Worm (Caenorhabditis elegans): Measurements from ENCODE around the gene Y116A8C.10.

The Y116A8C.10 gene

ce11 chrIV:16925363-16925863, 13.5 kb downstream of the Y116A8C.10 start:
- TF ChIP-seq ztf-11 (tag; optimal IDR thresholded peaks at IDR 0.05) (no peak), nhr-76 (tag; optimal IDR thresholded peaks at IDR 0.05) (no peak), C34B4.2 (tag; optimal IDR thresholded peaks at IDR 0.05) (no peak), grh-1 (GFP tag; IDR thresholded peaks at IDR 0.05) (no peak), pag-3 (tag; optimal IDR thresholded peaks at IDR 0.05; ENCODE audit: borderline replicate concordance, insufficient read depth) (no peak), elt-3 (tag; optimal IDR thresholded peaks at IDR 0.05) (no peak), elt-2 (tag; optimal IDR thresholded peaks at IDR 0.05) (no peak), fkh-8 (tag; optimal IDR thresholded peaks at IDR 0.05) (no peak), skn-1 (tag; optimal IDR thresholded peaks at IDR 0.05) (no peak), sptf-1 (tag; optimal IDR thresholded peaks at IDR 0.05) (no peak), sox-4 (tag; optimal IDR thresholded peaks at IDR 0.05) (no peak), Y116A8C.19 (tag; optimal IDR thresholded peaks at IDR 0.05; ENCODE audit: borderline replicate concordance) (no peak), aha-1 (tag; optimal IDR thresholded peaks at IDR 0.05) (no peak), fkh-10 (GFP tag; optimal IDR thresholded peaks at IDR 0.05) (no peak), fkh-4 (tag; optimal IDR thresholded peaks at IDR 0.05; ENCODE audit: borderline replicate concordance) (no peak)

- no peak for TF ChIP-seq lir-3 (tag; optimal IDR thresholded peaks at IDR 0.05; ENCODE audit: poor library complexity)
- no peak for TF ChIP-seq nhr-11 (tag; optimal IDR thresholded peaks at IDR 0.05)
- no peak for TF ChIP-seq nhr-20 (tag; optimal IDR thresholded peaks at IDR 0.05)
- no peak for TF ChIP-seq nhr-19 (GFP tag; conservative IDR thresholded peaks at IDR 0.05)
- TF ChIP-seq nhr-76 (tag; optimal IDR thresholded peaks at IDR 0.05), result no peak
- no peak for TF ChIP-seq aha-1 (tag; optimal IDR thresholded peaks at IDR 0.05)
- no peak for TF ChIP-seq ztf-4 (tag; optimal IDR thresholded peaks at IDR 0.05)
- no peak for TF ChIP-seq sox-4 (tag; optimal IDR thresholded peaks at IDR 0.05)
- no peak for TF ChIP-seq snu-23 (GFP tag; optimal IDR thresholded peaks at IDR 0.05)
- no peak for TF ChIP-seq mef-2 (tag; optimal IDR thresholded peaks at IDR 0.05)
- TF ChIP-seq ama-1 (optimal IDR thresholded peaks at IDR 0.05), result no peak
- no peak for TF ChIP-seq dsc-1 (tag; optimal IDR thresholded peaks at IDR 0.05)
- no peak for TF ChIP-seq C04F5.9 (tag; optimal IDR thresholded peaks at IDR 0.05)
- no peak for TF ChIP-seq snpc-4 (tag; optimal IDR thresholded peaks at IDR 0.05)
- TF ChIP-seq nhr-71 (tag; optimal IDR thresholded peaks at IDR 0.05), result no peak
Observed at ce11 chrIV:16924092-16924491, 14.8 kb downstream of the Y116A8C.10 start, which contains the start of gene nep-24. nep-24 (plus strand) TSS chrIV:16924392.

- TF ChIP-seq nhr-71 (tag; optimal IDR thresholded peaks at IDR 0.05) (no peak), swsn-7 (tag; optimal IDR thresholded peaks at IDR 0.05) (no peak), unc-62 (GFP tag; optimal IDR thresholded peaks at IDR 0.05) (no peak), ztf-11 (tag; optimal IDR thresholded peaks at IDR 0.05) (no peak), elt-2 (tag; optimal IDR thresholded peaks at IDR 0.05) (no peak), lin-39 (tag; optimal IDR thresholded peaks at IDR 0.05) (no peak), lir-3 (tag; optimal IDR thresholded peaks at IDR 0.05; ENCODE audit: poor library complexity) (no peak), jun-1 (tag; optimal IDR thresholded peaks at IDR 0.05) (no peak), sup-37 (GFP tag; optimal IDR thresholded peaks at IDR 0.05) (no peak), nhr-11 (tag; optimal IDR thresholded peaks at IDR 0.05) (no peak), ceh-8 (GFP tag; optimal IDR thresholded peaks at IDR 0.05) (no peak)
Observed at ce11 chrIV:16921999-16922398, 16.9 kb downstream of the Y116A8C.10 start.

ce11 chrIV:16920041-16920440, 18.9 kb downstream of the Y116A8C.10 start, which contains the start of gene nep-23:
nep-23 (plus strand) TSS chrIV:16920341.
- TF ChIP-seq aly-2 (tag; optimal IDR thresholded peaks at IDR 0.05), result no peak
- TF ChIP-seq lin-35 (GFP tag; optimal IDR thresholded peaks at IDR 0.05), result no peak
- no peak for TF ChIP-seq fkh-10 (GFP tag; optimal IDR thresholded peaks at IDR 0.05)
- no peak for TF ChIP-seq egl-27 (tag; optimal IDR thresholded peaks at IDR 0.05)
- no peak for TF ChIP-seq nhr-90 (tag; optimal IDR thresholded peaks at IDR 0.05; ENCODE audit: poor library complexity)
- TF ChIP-seq fos-1 (tag; optimal IDR thresholded peaks at IDR 0.05), result no peak

All from whole organism, L1 larva.